Worm (Caenorhabditis elegans) whole organism, late embryonic: Measurements from ENCODE around the gene F59E12.15.
A peak's percentile ranks its signal among the peaks of the same experiment; 100 is the strongest.

Source experiments
- C08G9.2 ChIP-seq: sonication (generic microtip); optimal IDR thresholded peaks from 2 replicates; lab custom pipeline; 2016; ENCODE audit warnings: mild to moderate bottlenecking, missing genetic modification characterization, moderate library complexity, missing compliant biosample characterization
- C38D4.7 ChIP-seq: fragments of 200-800 bp; sonication (Bioruptor generic); optimal IDR thresholded peaks from 2 replicates; lab custom pipeline; 2018; ENCODE audit warnings: mild to moderate bottlenecking, missing genetic modification characterization, moderate library complexity, missing compliant biosample characterization
- F13H6.1 ChIP-seq: sonication (generic microtip); optimal IDR thresholded peaks from 2 replicates; lab custom pipeline; 2016; ENCODE audit warnings: missing genetic modification characterization, missing compliant biosample characterization
- K09A11.1 ChIP-seq: sonication (generic microtip); optimal IDR thresholded peaks from 2 replicates; lab custom pipeline; 2017; ENCODE audit warnings: antibody characterized with exemption, mild to moderate bottlenecking, missing genetic modification characterization, missing compliant biosample characterization; ENCODE audit not compliant: insufficient read depth
- Y22D7AL.16 ChIP-seq: sonication (generic microtip); optimal IDR thresholded peaks from 2 replicates; lab custom pipeline; 2016; ENCODE audit warnings: missing genetic modification characterization, missing compliant biosample characterization
- ahr-1 ChIP-seq: sonication (generic microtip); optimal IDR thresholded peaks from 2 replicates; lab custom pipeline; 2016; ENCODE audit warnings: missing genetic modification characterization, missing compliant biosample characterization
- ceh-14 ChIP-seq: sonication (generic microtip); optimal IDR thresholded peaks from 2 replicates; lab custom pipeline; 2016; ENCODE audit warnings: missing genotype, missing genetic modification characterization, missing compliant biosample characterization
- ceh-19 ChIP-seq: fragments of 200-800 bp; sonication (Bioruptor generic); optimal IDR thresholded peaks from 2 replicates; lab custom pipeline; 2018; ENCODE audit warnings: mild to moderate bottlenecking, missing genetic modification characterization, missing compliant biosample characterization
- ceh-2 ChIP-seq: sonication (generic microtip); optimal IDR thresholded peaks from 2 replicates; lab custom pipeline; 2016; ENCODE audit warnings: missing genotype, missing genetic modification characterization, missing compliant biosample characterization
- ceh-22 ChIP-seq: sonication (generic microtip); optimal IDR thresholded peaks from 2 replicates; lab custom pipeline; 2017; ENCODE audit warnings: missing biosample characterization, missing genetic modification characterization
- ceh-24 ChIP-seq: sonication (generic microtip); optimal IDR thresholded peaks from 2 replicates; lab custom pipeline; 2016; ENCODE audit warnings: mild to moderate bottlenecking, missing genetic modification characterization, missing compliant biosample characterization
- ceh-34 ChIP-seq: sonication (generic microtip); optimal IDR thresholded peaks from 2 replicates; lab custom pipeline; 2016; ENCODE audit warnings: mild to moderate bottlenecking, missing genetic modification characterization, missing compliant biosample characterization
- ceh-48 ChIP-seq: sonication (generic microtip); optimal IDR thresholded peaks from 2 replicates; lab custom pipeline; 2016; ENCODE audit warnings: missing genetic modification characterization, inconsistent platforms, missing compliant biosample characterization
- ceh-6 ChIP-seq: fragments of 200-800 bp; sonication (Bioruptor generic); optimal IDR thresholded peaks from 2 replicates; lab custom pipeline; 2018; ENCODE audit warnings: mild to moderate bottlenecking, missing genetic modification characterization, missing compliant biosample characterization
- ceh-9 ChIP-seq: sonication (generic microtip); optimal IDR thresholded peaks from 2 replicates; lab custom pipeline; 2016; ENCODE audit warnings: mild to moderate bottlenecking, missing genetic modification characterization, inconsistent platforms, missing compliant biosample characterization
- dmd-4 ChIP-seq: sonication (generic microtip); optimal IDR thresholded peaks from 2 replicates; lab custom pipeline; 2016; ENCODE audit warnings: borderline replicate concordance, missing genetic modification characterization, missing compliant biosample characterization
- dve-1 ChIP-seq: sonication (generic microtip); optimal IDR thresholded peaks from 2 replicates; lab custom pipeline; 2017; ENCODE audit warnings: antibody characterized with exemption, mild to moderate bottlenecking, missing genetic modification characterization, missing compliant biosample characterization
- elt-4 ChIP-seq: sonication (generic microtip); optimal IDR thresholded peaks from 2 replicates; lab custom pipeline; 2016; ENCODE audit warnings: missing genetic modification characterization, missing compliant biosample characterization
- ets-4 ChIP-seq: sonication (generic microtip); optimal IDR thresholded peaks from 2 replicates; lab custom pipeline; 2016; ENCODE audit warnings: missing genetic modification characterization, missing compliant biosample characterization
- eyg-1 ChIP-seq: sonication (generic microtip); optimal IDR thresholded peaks from 2 replicates; lab custom pipeline; 2016; ENCODE audit warnings: missing genotype, missing genetic modification characterization, missing compliant biosample characterization
- fax-1 ChIP-seq: sonication (generic microtip); optimal IDR thresholded peaks from 2 replicates; lab custom pipeline; 2016; ENCODE audit warnings: missing genotype, missing genetic modification characterization, missing compliant biosample characterization
- fkh-10 ChIP-seq: fragments of 150-350 bp; optimal IDR thresholded peaks from 2 replicates; lab custom pipeline; 2014; ENCODE audit warnings: missing biosample characterization, missing genetic modification reagents, missing genetic modification characterization
- fkh-6 ChIP-seq: sonication (generic microtip); optimal IDR thresholded peaks from 2 replicates; lab custom pipeline; 2016; ENCODE audit warnings: missing genetic modification characterization, missing compliant biosample characterization
- gmeb-2 ChIP-seq: sonication (generic microtip); optimal IDR thresholded peaks from 2 replicates; lab custom pipeline; 2016; ENCODE audit warnings: missing genetic modification characterization, inconsistent platforms, missing compliant biosample characterization
- hlh-6 ChIP-seq: sonication (generic microtip); optimal IDR thresholded peaks from 2 replicates; lab custom pipeline; 2016; ENCODE audit warnings: missing genotype, missing genetic modification characterization, missing compliant biosample characterization
- lim-6 ChIP-seq: sonication (generic microtip); optimal IDR thresholded peaks from 2 replicates; lab custom pipeline; 2016; ENCODE audit warnings: missing genetic modification characterization, missing compliant biosample characterization
- lin-11 ChIP-seq: fragments of 200-800 bp; sonication (Bioruptor generic); optimal IDR thresholded peaks from 2 replicates; lab custom pipeline; 2018; ENCODE audit warnings: mild to moderate bottlenecking, missing genetic modification characterization, missing compliant biosample characterization
- madf-2 ChIP-seq: sonication (generic microtip); optimal IDR thresholded peaks from 2 replicates; lab custom pipeline; 2017; ENCODE audit warnings: missing genetic modification characterization, missing compliant biosample characterization
- nfya-1 ChIP-seq: sonication (generic microtip); optimal IDR thresholded peaks from 2 replicates; lab custom pipeline; 2017; ENCODE audit warnings: missing genetic modification characterization, mild to moderate bottlenecking, missing compliant biosample characterization, antibody characterized with exemption, moderate library complexity
- nhr-11 ChIP-seq: fragments of 150-350 bp; optimal IDR thresholded peaks from 2 replicates; lab custom pipeline; 2014; ENCODE audit warnings: missing biosample characterization, missing genetic modification characterization
- odd-2 ChIP-seq: sonication (generic microtip); optimal IDR thresholded peaks from 2 replicates; lab custom pipeline; 2017; ENCODE audit warnings: antibody characterized with exemption, mild to moderate bottlenecking, missing genetic modification characterization, missing compliant biosample characterization
- pag-3 ChIP-seq: sonication (generic microtip); optimal IDR thresholded peaks from 2 replicates; lab custom pipeline; 2016; ENCODE audit warnings: missing compliant biosample characterization, missing genetic modification characterization, borderline replicate concordance
- pat-9 ChIP-seq: fragments of 200-800 bp; sonication (Bioruptor generic); optimal IDR thresholded peaks from 2 replicates; lab custom pipeline; 2018; ENCODE audit warnings: mild to moderate bottlenecking, missing genetic modification characterization, moderate library complexity, missing compliant biosample characterization
- pha-4 ChIP-seq: fragments of 150-350 bp; optimal IDR thresholded peaks from 2 replicates; lab custom pipeline; 2018; ENCODE audit warnings: missing biosample characterization, missing genetic modification reagents, missing genetic modification characterization
- pros-1 ChIP-seq: fragments of 150-350 bp; optimal IDR thresholded peaks from 2 replicates; lab custom pipeline; 2014; ENCODE audit warnings: missing biosample characterization, missing genetic modification reagents, missing genetic modification characterization
- rnt-1 ChIP-seq: sonication (generic microtip); optimal IDR thresholded peaks from 2 replicates; lab custom pipeline; 2016; ENCODE audit warnings: missing genetic modification characterization, missing compliant biosample characterization
- sdc-2 ChIP-seq: sonication (generic microtip); optimal IDR thresholded peaks from 2 replicates; lab custom pipeline; 2016; ENCODE audit warnings: missing genotype, missing genetic modification characterization, missing compliant biosample characterization
- sox-2 ChIP-seq: fragments of 200-800 bp; sonication (Bioruptor generic); IDR thresholded peaks from 2 replicates; pipeline ENCODE4 v1.3.6; 2022; ENCODE audit warnings: missing genetic modification reagents, missing genetic modification characterization, missing compliant biosample characterization
- sox-4 ChIP-seq: sonication (generic microtip); optimal IDR thresholded peaks from 2 replicates; lab custom pipeline; 2017; ENCODE audit warnings: mild to moderate bottlenecking, missing genetic modification characterization, inconsistent platforms, missing compliant biosample characterization
- syd-9 ChIP-seq: sonication (generic microtip); optimal IDR thresholded peaks from 2 replicates; lab custom pipeline; 2016; ENCODE audit warnings: mild to moderate bottlenecking, missing genetic modification characterization, moderate library complexity, missing compliant biosample characterization
- tbx-2 ChIP-seq: sonication (generic microtip); optimal IDR thresholded peaks from 2 replicates; lab custom pipeline; 2016; ENCODE audit warnings: missing genetic modification characterization, missing compliant biosample characterization
- tbx-7 ChIP-seq: sonication (generic microtip); optimal IDR thresholded peaks from 2 replicates; lab custom pipeline; 2016; ENCODE audit warnings: missing genotype, missing genetic modification characterization, missing compliant biosample characterization
- ttx-3 ChIP-seq: sonication (generic microtip); optimal IDR thresholded peaks from 2 replicates; lab custom pipeline; 2016; ENCODE audit warnings: missing genetic modification reagents, missing genetic modification characterization, missing compliant biosample characterization
- unc-3 ChIP-seq, 2 experiments: fragments of 200-800 bp in 1 of 2; sonication (Bioruptor generic) in 1 of 2; sonication (generic microtip) in 1 of 2; conservative IDR thresholded peaks in 1 of 2; optimal IDR thresholded peaks in 1 of 2; 2 replicates each; pipeline versions ENCODE4 v1.3.6 to Lab custom; 2016 to 2022; ENCODE audit warnings: missing compliant biosample characterization in 2 of 2, missing genetic modification characterization in 2 of 2, missing genetic modification reagents in 1 of 2
- unc-42 ChIP-seq: sonication (generic microtip); optimal IDR thresholded peaks from 2 replicates; lab custom pipeline; 2016; ENCODE audit warnings: missing genotype, missing genetic modification characterization, missing compliant biosample characterization
- unc-55 ChIP-seq: sonication (generic microtip); optimal IDR thresholded peaks from 2 replicates; lab custom pipeline; 2017; ENCODE audit warnings: missing biosample characterization, missing genetic modification reagents, missing genetic modification characterization
- unc-86 ChIP-seq: sonication (generic microtip); optimal IDR thresholded peaks from 2 replicates; lab custom pipeline; 2016; ENCODE audit warnings: missing genetic modification characterization, missing compliant biosample characterization
- zip-5 ChIP-seq: sonication (generic microtip); optimal IDR thresholded peaks from 2 replicates; lab custom pipeline; 2016; ENCODE audit warnings: missing genetic modification characterization, missing compliant biosample characterization

F59E12.15 gene

ce11 chrII:5660736-5661734 lies 32.9 kb upstream of the F59E12.15 start, which contains the start of the genes ift-43 and mdt-26 (continued):
- TF ChIP-seq eyg-1 (tag; lab: Kevin White, UChicago) (no peak), ets-4 (tag; lab: Kevin White, UChicago) (peak; percentile 23), ceh-9 (no peak), unc-3 (GFP tag; conservative IDR thresholded peaks at IDR 0.05; lab: Robert Waterston, UW) (0 out of 2 replicates have a peak, but pooled peaks have one; percentile 28), unc-3 (tag; optimal IDR thresholded peaks at IDR 0.05; lab: Kevin White, UChicago) (no peak), ttx-3 (tag; lab: Kevin White, UChicago) (peak; percentile 16), ahr-1 (no peak), unc-86 (tag; lab: Kevin White, UChicago) (no peak), tbx-2 (tag; lab: Kevin White, UChicago) (peak; percentile 73), madf-2 (tag; lab: Kevin White, UChicago) (peak; percentile 55), lin-11 (tag; lab: Kevin White, UChicago) (peak; percentile 55), ceh-24 (tag; lab: Kevin White, UChicago) (no peak), sox-4 (peak; percentile 60), dmd-4 (tag; lab: Kevin White, UChicago) (no peak), rnt-1 (tag; lab: Kevin White, UChicago) (peak; percentile 57), lim-6 (tag; lab: Kevin White, UChicago) (no peak), unc-42 (peak; percentile 58), fkh-10 (no peak), fkh-6 (tag; lab: Kevin White, UChicago) (peak; percentile 56), ceh-22 (tag; lab: Kevin White, UChicago) (peak; percentile 53), elt-4 (no peak), hlh-6 (tag; lab: Kevin White, UChicago) (no peak), ceh-14 (tag; lab: Kevin White, UChicago) (peak; percentile 11), sox-2 (GFP tag; lab: Robert Waterston, UW) (peak; percentile 17; the same call in 1 of the 2 replicates), pros-1 (tag; lab: Kevin White, UChicago) (peak; percentile 55), nhr-11 (tag; lab: Kevin White, UChicago) (no peak), gmeb-2 (tag; lab: Kevin White, UChicago) (peak; percentile 59), unc-55 (GFP tag; lab: Kevin White, UChicago) (peak; percentile 70), ceh-19 (GFP tag; lab: Kevin White, UChicago) (peak; percentile 4), syd-9 (tag; lab: Kevin White, UChicago) (peak; percentile 18), C08G9.2 (tag; lab: Kevin White, UChicago) (no peak), ceh-34 (tag; lab: Kevin White, UChicago) (peak; percentile 9), C38D4.7 (GFP tag; lab: Kevin White, UChicago) (no peak), ceh-2 (tag; lab: Kevin White, UChicago) (no peak), ceh-6 (GFP tag; lab: Kevin White, UChicago) (peak; percentile 33), F13H6.1 (tag; lab: Kevin White, UChicago) (no peak), pat-9 (tag; lab: Kevin White, UChicago) (peak; percentile 14), nfya-1 (peak; percentile 100), sdc-2 (peak; percentile 41), odd-2 (tag; lab: Kevin White, UChicago) (no peak)
- TF ChIP-seq, all 69 proteins: peak for 37

ce11 chrII:5660155-5660554 lies 32.0 kb upstream of the F59E12.15 start:
- TF ChIP-seq dve-1 (tag; lab: Kevin White, UChicago) (no peak), sdc-2 (no peak), C08G9.2 (tag; lab: Kevin White, UChicago) (no peak), pha-4 (tag; lab: Kevin White, UChicago) (no peak), C38D4.7 (GFP tag; lab: Kevin White, UChicago) (no peak), odd-2 (tag; lab: Kevin White, UChicago) (no peak), zip-5 (no peak), fax-1 (tag; lab: Kevin White, UChicago) (no peak), lim-6 (tag; lab: Kevin White, UChicago) (no peak), ceh-48 (tag; lab: Kevin White, UChicago) (no peak), K09A11.1 (tag; lab: Kevin White, UChicago) (no peak), ceh-2 (tag; lab: Kevin White, UChicago) (no peak), hlh-6 (tag; lab: Kevin White, UChicago) (no peak), pros-1 (tag; lab: Kevin White, UChicago) (no peak), pag-3 (tag; lab: Kevin White, UChicago) (no peak), Y22D7AL.16 (tag; lab: Kevin White, UChicago) (no peak), tbx-7 (no peak)
